Worm (Caenorhabditis elegans) whole organism, young adult: ENCODE data around the gene eef-1B.2.

Source experiments
- D2030.7 ChIP-seq: fragments of 200-800 bp; sonication (Bioruptor generic); IDR thresholded peaks from 2 replicates; pipeline ENCODE4 v1.3.6; 2022; ENCODE audit warnings: missing genetic modification reagents, missing genetic modification characterization, missing compliant biosample characterization
- F22D6.2 ChIP-seq: sonication (generic microtip); optimal IDR thresholded peaks from 2 replicates; lab custom pipeline; 2016; ENCODE audit warnings: mild to moderate bottlenecking, missing genetic modification characterization, missing compliant biosample characterization
- F33H1.4 ChIP-seq: fragments of 200-800 bp; sonication (Bioruptor generic); IDR thresholded peaks from 2 replicates; pipeline ENCODE4 v1.3.6; 2022; ENCODE audit warnings: missing genetic modification reagents, missing genetic modification characterization, missing compliant biosample characterization
- F49E8.2 ChIP-seq: sonication (generic microtip); optimal IDR thresholded peaks from 3 replicates; lab custom pipeline; 2017; ENCODE audit warnings: missing genetic modification characterization, mild to moderate bottlenecking, missing compliant biosample characterization, antibody characterized with exemption, moderate library complexity; ENCODE audit not compliant: insufficient read depth
- T26A5.8 ChIP-seq: sonication (generic microtip); optimal IDR thresholded peaks from 2 replicates; lab custom pipeline; 2016; ENCODE audit warnings: missing genetic modification characterization, missing compliant biosample characterization
- Y67H2A.10 ChIP-seq: fragments of 200-800 bp; sonication (Bioruptor generic); conservative IDR thresholded peaks from 2 replicates; pipeline ENCODE4 v1.3.6; 2022; ENCODE audit warnings: missing genetic modification reagents, missing genetic modification characterization, missing compliant biosample characterization
- Y79H2A.3 ChIP-seq: fragments of 200-800 bp; sonication (Bioruptor generic); conservative IDR thresholded peaks from 2 replicates; pipeline ENCODE4 v1.3.6; 2022; ENCODE audit warnings: missing genetic modification reagents, missing genetic modification characterization, missing compliant biosample characterization
- aptf-2 ChIP-seq: fragments of 200-800 bp; sonication (Bioruptor generic); conservative IDR thresholded peaks from 2 replicates; pipeline ENCODE4 v1.3.6; 2022; ENCODE audit warnings: missing genetic modification reagents, missing genetic modification characterization, missing compliant biosample characterization
- aptf-3 ChIP-seq: fragments of 200-800 bp; sonication (Bioruptor generic); IDR thresholded peaks from 2 replicates; pipeline ENCODE4 v1.3.6; 2022; ENCODE audit warnings: missing genetic modification characterization, missing compliant biosample characterization
- ccch-3 ChIP-seq: fragments of 200-800 bp; sonication (Bioruptor generic); optimal IDR thresholded peaks from 2 replicates; lab custom pipeline; 2018; ENCODE audit warnings: mild to moderate bottlenecking, missing genetic modification characterization, missing compliant biosample characterization
- cebp-1 ChIP-seq, 2 experiments: fragments of 200-800 bp in 1 of 2; sonication (Bioruptor generic) in 1 of 2; sonication (generic microtip) in 1 of 2; IDR thresholded peaks in 1 of 2; optimal IDR thresholded peaks in 1 of 2; 2 replicates each; pipeline versions ENCODE4 v1.3.6 to Lab custom; 2017 to 2022; ENCODE audit warnings: missing compliant biosample characterization in 2 of 2, missing genetic modification characterization in 2 of 2, mild to moderate bottlenecking in 1 of 2, missing genetic modification reagents in 1 of 2, moderate library complexity in 1 of 2
- cebp-2 ChIP-seq: fragments of 200-800 bp; sonication (Bioruptor generic); IDR thresholded peaks from 2 replicates; pipeline ENCODE4 v1.3.6; 2022; ENCODE audit warnings: missing genetic modification characterization, missing compliant biosample characterization
- ceh-40 ChIP-seq: fragments of 200-800 bp; sonication (Bioruptor generic); IDR thresholded peaks from 2 replicates; pipeline ENCODE4 v1.3.6; 2022; ENCODE audit warnings: missing genetic modification characterization, missing compliant biosample characterization
- ceh-58 ChIP-seq: fragments of 200-800 bp; sonication (Bioruptor generic); IDR thresholded peaks from 2 replicates; pipeline ENCODE4 v1.3.6; 2022; ENCODE audit warnings: missing genetic modification characterization, missing compliant biosample characterization
- chd-7 ChIP-seq: sonication (generic microtip); optimal IDR thresholded peaks from 2 replicates; lab custom pipeline; 2016; ENCODE audit warnings: mild to moderate bottlenecking, missing genetic modification characterization, moderate library complexity, missing compliant biosample characterization
- dpff-1 ChIP-seq: sonication (generic microtip); optimal IDR thresholded peaks from 2 replicates; lab custom pipeline; 2017; ENCODE audit warnings: mild to moderate bottlenecking, missing genetic modification characterization, missing compliant biosample characterization
- dpl-1 ChIP-seq: fragments of 150-350 bp; optimal IDR thresholded peaks from 2 replicates; lab custom pipeline; 2014; ENCODE audit warnings: missing biosample characterization, missing genetic modification reagents, missing genetic modification characterization
- egl-18 ChIP-seq: fragments of 200-800 bp; sonication (Bioruptor generic); IDR thresholded peaks from 2 replicates; pipeline ENCODE4 v1.3.6; 2022; ENCODE audit warnings: missing genetic modification reagents, missing genetic modification characterization, missing compliant biosample characterization
- ets-4 ChIP-seq: fragments of 200-800 bp; sonication (Bioruptor generic); optimal IDR thresholded peaks from 2 replicates; lab custom pipeline; 2018; ENCODE audit warnings: mild to moderate bottlenecking, missing genetic modification characterization, missing compliant biosample characterization
- hlh-12 ChIP-seq: sonication (generic microtip); optimal IDR thresholded peaks from 2 replicates; lab custom pipeline; 2016; ENCODE audit warnings: missing genetic modification characterization, missing compliant biosample characterization
- hmg-1.2 ChIP-seq: fragments of 200-800 bp; sonication (Bioruptor generic); IDR thresholded peaks from 2 replicates; pipeline ENCODE4 v1.3.6; 2022; ENCODE audit warnings: missing genetic modification reagents, missing genetic modification characterization, missing compliant biosample characterization
- hsf-1 ChIP-seq: fragments of 200-800 bp; sonication (Bioruptor generic); IDR thresholded peaks from 2 replicates; pipeline ENCODE4 v1.3.6; 2022; ENCODE audit warnings: missing genetic modification reagents, missing genetic modification characterization, missing compliant biosample characterization
- lag-1 ChIP-seq: fragments of 200-800 bp; sonication (Bioruptor generic); IDR thresholded peaks from 2 replicates; pipeline ENCODE4 v1.3.6; 2022; ENCODE audit warnings: missing genetic modification reagents, missing genetic modification characterization, missing compliant biosample characterization
- let-607 ChIP-seq, 2 experiments: fragments of 200-800 bp in 1 of 2; sonication (Bioruptor generic) in 1 of 2; sonication (generic microtip) in 1 of 2; optimal IDR thresholded peaks; 2 replicates each; lab custom pipeline; 2016 to 2018; ENCODE audit warnings: mild to moderate bottlenecking in 2 of 2, missing compliant biosample characterization in 2 of 2, missing genetic modification characterization in 2 of 2, moderate library complexity in 2 of 2, missing genotype in 1 of 2
- lin-35 ChIP-seq, 3 experiments: fragments of 150-350 bp in 2 of 3; sonication (generic microtip) in 1 of 3; optimal IDR thresholded peaks; 2 replicates each; lab custom pipeline; 2014 to 2018; ENCODE audit warnings: missing biosample characterization in 3 of 3, missing genetic modification characterization in 3 of 3, missing genetic modification reagents in 3 of 3
- mel-28 ChIP-seq: sonication (generic microtip); optimal IDR thresholded peaks from 2 replicates; lab custom pipeline; 2016; ENCODE audit warnings: borderline replicate concordance, mild to moderate bottlenecking, missing genetic modification characterization, missing compliant biosample characterization
- mxl-1 ChIP-seq: sonication (generic microtip); optimal IDR thresholded peaks from 2 replicates; lab custom pipeline; 2016; ENCODE audit warnings: missing genetic modification characterization, missing compliant biosample characterization
- nfya-1 ChIP-seq: sonication (generic microtip); optimal IDR thresholded peaks from 2 replicates; lab custom pipeline; 2017; ENCODE audit warnings: antibody characterized with exemption, missing compliant biosample characterization, missing genetic modification characterization, borderline replicate concordance; ENCODE audit not compliant: insufficient read depth
- nhr-120 ChIP-seq: fragments of 200-800 bp; sonication (Bioruptor generic); IDR thresholded peaks from 2 replicates; pipeline ENCODE4 v1.3.6; 2022; ENCODE audit warnings: missing genetic modification characterization, missing compliant biosample characterization
- nhr-179 ChIP-seq: sonication (generic microtip); optimal IDR thresholded peaks from 2 replicates; lab custom pipeline; 2016; ENCODE audit warnings: mild to moderate bottlenecking, missing genetic modification characterization, missing compliant biosample characterization
- nhr-27 ChIP-seq: fragments of 200-800 bp; sonication (Bioruptor generic); optimal IDR thresholded peaks from 2 replicates; lab custom pipeline; 2018; ENCODE audit warnings: mild to moderate bottlenecking, missing genetic modification characterization, moderate library complexity, missing compliant biosample characterization
- nhr-80 ChIP-seq: sonication (generic microtip); optimal IDR thresholded peaks from 2 replicates; lab custom pipeline; 2016; ENCODE audit warnings: missing genetic modification characterization, missing compliant biosample characterization
- pbrm-1 ChIP-seq: fragments of 200-800 bp; sonication (Bioruptor generic); IDR thresholded peaks from 2 replicates; pipeline ENCODE4 v1.3.6; 2022; ENCODE audit warnings: missing genetic modification reagents, missing genetic modification characterization, missing compliant biosample characterization
- pha-4 ChIP-seq: fragments of 150-350 bp; sonication (generic microtip); optimal IDR thresholded peaks from 2 replicates; lab custom pipeline; 2014; ENCODE audit warnings: missing biosample characterization, missing genetic modification reagents, missing genetic modification characterization
- rcor-1 ChIP-seq: fragments of 200-800 bp; sonication (Bioruptor generic); IDR thresholded peaks from 2 replicates; pipeline ENCODE4 v1.3.6; 2022; ENCODE audit warnings: missing genetic modification reagents, missing genetic modification characterization, missing compliant biosample characterization
- rpc-1 ChIP-seq, 2 experiments: fragments of 150-350 bp in 1 of 2; sonication (generic microtip) in 1 of 2; optimal IDR thresholded peaks; 2 replicates each; lab custom pipeline; 2014 to 2018; ENCODE audit warnings: missing biosample characterization in 1 of 2, missing genetic modification characterization in 1 of 2, missing genetic modification reagents in 1 of 2, missing genotype in 1 of 2
- sdz-38 ChIP-seq: sonication (generic microtip); optimal IDR thresholded peaks from 2 replicates; lab custom pipeline; 2016; ENCODE audit warnings: missing genotype, missing genetic modification characterization, missing compliant biosample characterization
- snpc-3.4 ChIP-seq: sonication (generic microtip); optimal IDR thresholded peaks from 2 replicates; lab custom pipeline; 2017; ENCODE audit warnings: missing genetic modification characterization, mild to moderate bottlenecking, missing compliant biosample characterization, antibody characterized with exemption, moderate library complexity, missing genotype, missing genetic modification reagents
- snpc-4 ChIP-seq, 5 experiments: fragments of 150-350 bp in 1 of 5; sonication (generic microtip) in 4 of 5; optimal IDR thresholded peaks; 2 replicates each; lab custom pipeline; 2014 to 2018; ENCODE audit warnings: missing genetic modification characterization in 5 of 5, missing biosample characterization in 3 of 5, antibody characterized with exemption in 2 of 5, mild to moderate bottlenecking in 2 of 5, missing compliant biosample characterization in 2 of 5, missing genotype in 2 of 5, moderate library complexity in 2 of 5, missing genetic modification reagents in 1 of 5
- tbp1 ChIP-seq: fragments of 200-800 bp; sonication (Bioruptor generic); optimal IDR thresholded peaks from 2 replicates; lab custom pipeline; 2018; ENCODE audit warnings: mild to moderate bottlenecking, missing genetic modification characterization, missing compliant biosample characterization
- unc-62 ChIP-seq: fragments of 150-350 bp; optimal IDR thresholded peaks from 2 replicates; lab custom pipeline; 2014; ENCODE audit warnings: missing biosample characterization, missing genetic modification reagents, missing genetic modification characterization
- ztf-18 ChIP-seq: sonication (generic microtip); optimal IDR thresholded peaks from 2 replicates; lab custom pipeline; 2016; ENCODE audit warnings: missing genotype, mild to moderate bottlenecking, missing genetic modification characterization, missing compliant biosample characterization
- ztf-22 ChIP-seq: fragments of 200-800 bp; sonication (Bioruptor generic); optimal IDR thresholded peaks from 2 replicates; lab custom pipeline; 2018; ENCODE audit warnings: mild to moderate bottlenecking, missing genetic modification characterization, moderate library complexity, missing compliant biosample characterization
- ztf-28 ChIP-seq: fragments of 200-800 bp; sonication (Bioruptor generic); IDR thresholded peaks from 2 replicates; pipeline ENCODE4 v1.3.6; 2022; ENCODE audit warnings: missing genetic modification reagents, missing genetic modification characterization, missing compliant biosample characterization
- ztf-6 ChIP-seq: fragments of 200-800 bp; sonication (Bioruptor generic); IDR thresholded peaks from 2 replicates; pipeline ENCODE4 v1.3.6; 2022; ENCODE audit warnings: missing genetic modification reagents, missing genetic modification characterization, missing compliant biosample characterization

The eef-1B.2 gene

DNA sequence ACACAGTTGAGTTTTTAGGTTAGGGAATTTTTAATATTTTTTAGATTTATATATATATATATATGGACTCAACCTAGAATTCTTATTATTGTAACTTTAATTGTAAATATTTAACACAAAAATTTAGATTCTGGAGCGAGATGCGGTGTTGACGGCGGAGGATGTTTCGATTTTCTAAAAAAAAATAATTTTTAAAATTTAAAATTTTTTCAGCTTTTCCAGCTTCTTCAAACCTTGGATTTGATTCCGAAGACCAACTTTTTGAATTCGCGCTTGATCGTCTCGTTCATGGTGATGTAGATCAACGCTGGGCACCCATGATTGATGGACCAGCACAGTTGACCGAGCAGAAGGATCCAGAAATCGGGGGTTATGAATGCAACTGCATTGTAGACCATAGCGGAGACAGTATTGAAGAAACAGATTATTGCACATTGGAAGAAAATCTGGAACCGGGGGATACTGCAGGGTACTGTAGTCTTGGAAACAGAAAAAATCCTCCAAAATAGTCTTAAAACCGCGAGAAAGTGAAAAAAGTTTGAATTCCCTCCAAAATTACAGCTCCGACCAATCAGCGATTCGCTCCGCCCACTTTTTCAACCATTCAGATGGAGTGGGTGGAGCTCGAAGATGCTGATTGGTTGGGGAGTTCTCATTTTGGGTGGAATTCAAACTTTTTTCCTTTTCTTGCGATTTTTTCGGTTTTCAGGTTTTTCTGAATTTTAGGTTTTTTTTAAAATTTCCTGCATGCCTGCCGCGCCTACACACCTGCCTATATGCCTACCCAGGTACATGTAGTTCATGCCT lies 12.4 kb downstream of the eef-1B.2 start (continued):
- TF ChIP-seq nhr-120 (no peak), rcor-1 (no peak), hmg-1.2 (GFP tag; lab: Robert Waterston, UW) (no peak), aptf-3 (GFP tag; lab: Robert Waterston, UW) (0 out of 2 replicates have a peak, but pooled peaks have one; percentile 38), T26A5.8 (tag; lab: Kevin White, UChicago) (peak; percentile 37), let-607 (tag; optimal IDR thresholded peaks at IDR 0.05; lab: Kevin White, UChicago) (peak in 1 of 2 experiments; percentile 9), mxl-1 (tag; lab: Kevin White, UChicago) (no peak), ztf-28 (GFP tag; lab: Robert Waterston, UW) (no peak), dpl-1 (no peak), hlh-12 (tag; lab: Kevin White, UChicago) (no peak), ccch-3 (GFP tag; lab: Kevin White, UChicago) (no peak), lin-35 (GFP tag; optimal IDR thresholded peaks at IDR 0.05; lab: Kevin White, UChicago) (peak in 1 of 3 experiments; percentile 5), nhr-80 (tag; lab: Kevin White, UChicago) (no peak), snpc-3.4 (tag; lab: Kevin White, UChicago) (peak; percentile 3), nhr-179 (tag; lab: Kevin White, UChicago) (no peak), F49E8.2 (tag; lab: Kevin White, UChicago) (no peak), pbrm-1 (GFP tag; lab: Robert Waterston, UW) (no peak), hsf-1 (0 out of 2 replicates have a peak, but pooled peaks have one; percentile 5), ztf-18 (tag; lab: Kevin White, UChicago) (no peak), D2030.7 (GFP tag; lab: Robert Waterston, UW) (no peak; the same call in 1 of the 2 replicates), F33H1.4 (GFP tag; lab: Robert Waterston, UW) (no peak), sdz-38 (tag; lab: Kevin White, UChicago) (no peak), cebp-1 (GFP tag; IDR thresholded peaks at IDR 0.05; lab: Robert Waterston, UW) (no peak), cebp-1 (tag; optimal IDR thresholded peaks at IDR 0.05; lab: Kevin White, UChicago) (peak; percentile 2), ceh-40 (no peak), F22D6.2 (tag; lab: Kevin White, UChicago) (no peak), ets-4 (GFP tag; lab: Kevin White, UChicago) (no peak), unc-62 (GFP tag; lab: Kevin White, UChicago) (no peak), ztf-22 (GFP tag; lab: Kevin White, UChicago) (no peak), ceh-58 (GFP tag; lab: Robert Waterston, UW) (no peak), rpc-1 (optimal IDR thresholded peaks at IDR 0.05; lab: Kevin White, UChicago) (no peak), rpc-1 (tag; optimal IDR thresholded peaks at IDR 0.05; lab: Kevin White, UChicago) (no peak), lag-1 (GFP tag; lab: Robert Waterston, UW) (no peak), nhr-27 (tag; lab: Kevin White, UChicago) (no peak), mel-28 (tag; lab: Kevin White, UChicago) (no peak), aptf-2 (GFP tag; lab: Robert Waterston, UW) (0 out of 2 replicates have a peak, but pooled peaks have one; percentile 27), chd-7 (tag; lab: Kevin White, UChicago) (peak; percentile 76), ztf-6 (GFP tag; lab: Robert Waterston, UW) (no peak), pha-4 (tag; lab: Kevin White, UChicago) (no peak), Y79H2A.3 (GFP tag; lab: Robert Waterston, UW) (0 out of 2 replicates have a peak, but pooled peaks have one; percentile 21), egl-18 (GFP tag; lab: Robert Waterston, UW) (no peak), nfya-1 (tag; lab: Kevin White, UChicago) (no peak), dpff-1 (tag; lab: Kevin White, UChicago) (peak; percentile 73), cebp-2 (no peak), tbp1 (GFP tag; lab: Kevin White, UChicago) (no peak), Y67H2A.10 (GFP tag; lab: Robert Waterston, UW) (no peak), snpc-4 (GFP tag; optimal IDR thresholded peaks at IDR 0.05; lab: Kevin White, UChicago) (peak; percentile 35), snpc-4 (tag; optimal IDR thresholded peaks at IDR 0.05; lab: Kevin White, UChicago) (peak in 2 of 4 experiments; percentile 18 to 77)
